Fruit fly (Drosophila melanogaster) whole organism, embryonic: ENCODE results near the gene sbr.

Experiments used
- Bgb ChIP-seq: fragments of 200-800 bp; sonication (Bioruptor generic); IDR thresholded peaks from 2 replicates; pipeline ENCODE4 v1.3.6; 2022; ENCODE audit warnings: missing biosample characterization, missing genetic modification characterization; ENCODE audit not compliant: partially characterized antibody
- CG10147 ChIP-seq: fragments of 200-800 bp; sonication (Bioruptor generic); optimal IDR thresholded peaks from 2 replicates; lab custom pipeline; 2019; ENCODE audit warnings: missing biosample characterization, mild to moderate bottlenecking, missing genetic modification characterization, moderate library complexity
- CG10321 ChIP-seq: fragments of 200-800 bp; sonication (Bioruptor generic); IDR thresholded peaks from 2 replicates; pipeline ENCODE4 v1.3.6; 2022; ENCODE audit warnings: missing biosample characterization, missing genetic modification characterization
- CG11560 ChIP-seq: fragments of 200-800 bp; sonication (Bioruptor generic); IDR thresholded peaks from 3 replicates; pipeline ENCODE4 v1.3.6; 2022; ENCODE audit warnings: missing biosample characterization, missing genetic modification characterization
- CG12391 ChIP-seq: fragments of 200-800 bp; sonication (Bioruptor generic); optimal IDR thresholded peaks from 3 replicates; lab custom pipeline; 2018; ENCODE audit warnings: missing biosample characterization, mild to moderate bottlenecking, missing genetic modification characterization, moderate library complexity
- CG13775 ChIP-seq: fragments of 200-800 bp; sonication (Bioruptor generic); optimal IDR thresholded peaks from 3 replicates; lab custom pipeline; 2017; ENCODE audit warnings: missing biosample characterization, mild to moderate bottlenecking, missing genetic modification characterization
- CG14860 ChIP-seq: fragments of 200-800 bp; sonication (Bioruptor generic); IDR thresholded peaks from 3 replicates; pipeline ENCODE4 v1.3.6; 2022; ENCODE audit warnings: missing biosample characterization, missing genetic modification characterization; ENCODE audit not compliant: partially characterized antibody
- CG31388 ChIP-seq: fragments of 200-800 bp; sonication (Bioruptor generic); optimal IDR thresholded peaks from 2 replicates; lab custom pipeline; 2016; ENCODE audit warnings: missing biosample characterization, missing genetic modification characterization
- CG6683 ChIP-seq: fragments of 200-800 bp; sonication (Bioruptor generic); optimal IDR thresholded peaks from 2 replicates; lab custom pipeline; 2017; ENCODE audit warnings: missing biosample characterization, mild to moderate bottlenecking, missing genetic modification characterization, missing genetic modification reagents
- CG6813 ChIP-seq: fragments of 200-800 bp; sonication (Bioruptor generic); optimal IDR thresholded peaks from 2 replicates; lab custom pipeline; 2017; ENCODE audit warnings: missing biosample characterization, missing genetic modification characterization, mild to moderate bottlenecking, moderate library complexity, missing genetic modification reagents
- CG8290 ChIP-seq, 3 experiments: fragments of 200-800 bp; sonication (Bioruptor generic); optimal IDR thresholded peaks; 2 replicates each; lab custom pipeline; 2016 to 2019; ENCODE audit warnings: missing biosample characterization in 3 of 3, missing genetic modification characterization in 3 of 3, mild to moderate bottlenecking in 2 of 3, moderate library complexity in 1 of 3
- CG8388 ChIP-seq: fragments of 200-800 bp; sonication (Bioruptor generic); optimal IDR thresholded peaks from 2 replicates; lab custom pipeline; 2019; ENCODE audit warnings: missing biosample characterization, mild to moderate bottlenecking, missing genetic modification characterization, moderate library complexity
- Dad ChIP-seq: fragments of 200-800 bp; sonication (Bioruptor generic); optimal IDR thresholded peaks from 3 replicates; lab custom pipeline; 2016; ENCODE audit warnings: missing biosample characterization, missing genetic modification characterization
- Dll ChIP-seq: fragments of 200-800 bp; sonication (Bioruptor generic); IDR thresholded peaks from 4 replicates; pipeline ENCODE4 v1.3.6; 2022; ENCODE audit warnings: missing biosample characterization, missing genetic modification characterization; ENCODE audit not compliant: partially characterized antibody
- Doc3 ChIP-seq: fragments of 200-800 bp; sonication (Bioruptor generic); IDR thresholded peaks from 3 replicates; pipeline ENCODE4 v1.3.6; 2022; ENCODE audit warnings: missing biosample characterization, missing genetic modification characterization; ENCODE audit not compliant: partially characterized antibody
- Dref ChIP-seq: fragments of 200-800 bp; sonication (Bioruptor generic); IDR thresholded peaks from 2 replicates; pipeline ENCODE4 v1.3.6; 2022; ENCODE audit warnings: missing biosample characterization, missing genetic modification characterization
- Ets65A ChIP-seq: fragments of 200-800 bp; sonication (Bioruptor generic); peaks from one replicate; lab custom pipeline; 2016; ENCODE audit warnings: missing biosample characterization, missing genetic modification characterization
- HmgZ ChIP-seq: fragments of 200-800 bp; sonication (Bioruptor generic); optimal IDR thresholded peaks from 2 replicates; lab custom pipeline; 2018; ENCODE audit warnings: missing biosample characterization, mild to moderate bottlenecking, missing genetic modification characterization
- Jarid2 ChIP-seq: fragments of 200-800 bp; sonication (Bioruptor generic); optimal IDR thresholded peaks from 3 replicates; lab custom pipeline; 2017; ENCODE audit warnings: mild to moderate bottlenecking, missing biosample characterization, missing genetic modification reagents, missing genetic modification characterization
- Med ChIP-seq: fragments of 200-800 bp; sonication (Bioruptor generic); peaks from one replicate; lab custom pipeline; 2016; ENCODE audit warnings: missing biosample characterization, missing genetic modification characterization, mild to moderate bottlenecking, inconsistent platforms, moderate library complexity
- Poxn ChIP-seq: fragments of 200-800 bp; sonication (Bioruptor generic); IDR thresholded peaks from 2 replicates; pipeline ENCODE4 v1.3.6; 2022; ENCODE audit warnings: missing biosample characterization, missing genetic modification characterization
- Rfx ChIP-seq: fragments of 200-800 bp; sonication (Bioruptor generic); IDR thresholded peaks from 2 replicates; pipeline ENCODE4 v1.3.6; 2022; ENCODE audit warnings: missing biosample characterization, missing genetic modification characterization
- Rx ChIP-seq: fragments of 200-800 bp; sonication (Bioruptor generic); IDR thresholded peaks from 2 replicates; pipeline ENCODE4 v1.3.6; 2022; ENCODE audit warnings: missing biosample characterization, missing genetic modification characterization
- Sin3A ChIP-seq: fragments of >200 bp; optimal IDR thresholded peaks from 2 replicates; lab custom pipeline; 2018
- Sox100B ChIP-seq: fragments of 200-800 bp; sonication (Bioruptor generic); optimal IDR thresholded peaks from 3 replicates; lab custom pipeline; 2018; ENCODE audit warnings: missing biosample characterization, mild to moderate bottlenecking, missing genetic modification characterization
- Sry-δ ChIP-seq: fragments of 200-800 bp; sonication (Bioruptor generic); optimal IDR thresholded peaks from 2 replicates; lab custom pipeline; 2016; ENCODE audit warnings: missing biosample characterization, missing genetic modification characterization
- amos ChIP-seq: fragments of 200-800 bp; sonication (Bioruptor generic); IDR thresholded peaks from 2 replicates; pipeline ENCODE4 v1.3.6; 2022; ENCODE audit warnings: missing biosample characterization, missing genetic modification characterization; ENCODE audit not compliant: partially characterized antibody
- ato ChIP-seq: fragments of 200-800 bp; sonication (Bioruptor generic); IDR thresholded peaks from 2 replicates; pipeline ENCODE4 v1.3.6; 2022; ENCODE audit warnings: missing biosample characterization, missing genetic modification characterization; ENCODE audit not compliant: partially characterized antibody
- bbx ChIP-seq: fragments of 200-800 bp; sonication (Bioruptor generic); IDR thresholded peaks from 2 replicates; pipeline ENCODE4 v1.3.6; 2022; ENCODE audit warnings: missing biosample characterization, missing genetic modification characterization; ENCODE audit not compliant: partially characterized antibody
- ci ChIP-seq: fragments of 200-800 bp; sonication (Bioruptor generic); IDR thresholded peaks from 3 replicates; pipeline ENCODE4 v1.3.6; 2022; ENCODE audit warnings: missing biosample characterization, missing genetic modification characterization
- crp ChIP-seq, 2 experiments: fragments of 200-800 bp; sonication (Bioruptor generic); optimal IDR thresholded peaks; 2 replicates in 1 of 2; 3 replicates in 1 of 2; lab custom pipeline; 2017; ENCODE audit warnings: missing biosample characterization in 2 of 2, missing genetic modification characterization in 2 of 2, mild to moderate bottlenecking in 1 of 2, moderate library complexity in 1 of 2
- dm ChIP-seq: fragments of 200-800 bp; sonication (Bioruptor generic); optimal IDR thresholded peaks from 3 replicates; lab custom pipeline; 2016; ENCODE audit warnings: missing biosample characterization, missing genetic modification characterization
- grau ChIP-seq: fragments of 200-800 bp; optimal IDR thresholded peaks from 3 replicates; lab custom pipeline; 2019; ENCODE audit warnings: missing biosample characterization, mild to moderate bottlenecking, missing genetic modification characterization, moderate library complexity
- her ChIP-seq: fragments of 200-800 bp; sonication (Bioruptor generic); optimal IDR thresholded peaks from 2 replicates; lab custom pipeline; 2016; ENCODE audit warnings: missing biosample characterization, missing genetic modification characterization
- ind ChIP-seq: fragments of 200-800 bp; sonication (Bioruptor generic); optimal IDR thresholded peaks from 3 replicates; lab custom pipeline; 2016; ENCODE audit warnings: missing biosample characterization, missing genetic modification characterization
- lmd ChIP-seq: fragments of 200-800 bp; sonication (Bioruptor generic); IDR thresholded peaks from 2 replicates; pipeline ENCODE4 v1.3.6; 2022; ENCODE audit warnings: missing biosample characterization, missing genetic modification characterization
- nerfin-2 ChIP-seq: fragments of 200-800 bp; sonication (Bioruptor generic); IDR thresholded peaks from 2 replicates; pipeline ENCODE4 v1.3.6; 2022; ENCODE audit warnings: missing biosample characterization, missing genetic modification characterization; ENCODE audit not compliant: partially characterized antibody
- slbo ChIP-seq: fragments of 200-800 bp; sonication (Bioruptor generic); IDR thresholded peaks from 2 replicates; pipeline ENCODE4 v1.3.6; 2022; ENCODE audit warnings: missing biosample characterization, missing genetic modification characterization
- stwl ChIP-seq: fragments of 200-800 bp; sonication (Bioruptor generic); optimal IDR thresholded peaks from 3 replicates; lab custom pipeline; 2018; ENCODE audit warnings: missing biosample characterization, mild to moderate bottlenecking, missing genetic modification characterization, moderate library complexity
- sug ChIP-seq: fragments of 200-800 bp; optimal IDR thresholded peaks from 2 replicates; lab custom pipeline; 2019; ENCODE audit warnings: missing biosample characterization, mild to moderate bottlenecking, missing genetic modification characterization, moderate library complexity
- usp ChIP-seq: fragments of >200 bp; optimal IDR thresholded peaks from 2 replicates; lab custom pipeline; 2017; ENCODE audit warnings: missing biosample characterization, missing genetic modification characterization
- vnd ChIP-seq: fragments of 200-800 bp; sonication (Bioruptor generic); IDR thresholded peaks from 3 replicates; pipeline ENCODE4 v1.3.6; 2022; ENCODE audit warnings: missing biosample characterization, missing genetic modification characterization; ENCODE audit not compliant: partially characterized antibody

Gene sbr

dm6 chrX:10846972-10847435 is at the start of gene sbr (continued):
- 0 out of 2 replicates have a peak, but pooled peaks have one; percentile 13 for TF ChIP-seq ato (GFP tag; lab: Robert Waterston, UW)
- TF ChIP-seq sug (tag; lab: Kevin White, UChicago): peak; percentile 4
- TF ChIP-seq bbx (GFP tag; lab: Robert Waterston, UW): 0 out of 2 replicates have a peak, but pooled peaks have one; percentile 38
- no peak for TF ChIP-seq CG10147
- TF ChIP-seq Dll (GFP tag; lab: Robert Waterston, UW): peak; percentile 79
- TF ChIP-seq Bgb: peak; percentile 76
- TF ChIP-seq her: no peak
- TF ChIP-seq Dad (GFP tag; lab: Kevin White, UChicago): no peak
- TF ChIP-seq dm (GFP tag; lab: Kevin White, UChicago): no peak
- TF ChIP-seq CG10321 (GFP tag; lab: Robert Waterston, UW): no peak
- peak; percentile 78 for TF ChIP-seq vnd
- TF ChIP-seq CG6813 (GFP tag; lab: Kevin White, UChicago): no peak
- peak; percentile 30 for TF ChIP-seq grau
- TF ChIP-seq CG12391: peak; percentile 37
- TF ChIP-seq Sry-δ (GFP tag; lab: Kevin White, UChicago): peak; percentile 80
- peak; percentile 65 for TF ChIP-seq Sin3A
- TF ChIP-seq Rx (GFP tag; lab: Robert Waterston, UW): no peak
- no peak for TF ChIP-seq Sox100B (GFP tag; lab: Kevin White, UChicago)
- TF ChIP-seq CG13775 (GFP tag; lab: Kevin White, UChicago): peak; percentile 14
- peak; percentile 69 for TF ChIP-seq Dref (GFP tag; lab: Robert Waterston, UW)
- no peak for TF ChIP-seq CG6683 (GFP tag; lab: Kevin White, UChicago)
- peak; percentile 41; the same call in 1 of the 2 replicates for TF ChIP-seq slbo
- TF ChIP-seq Ets65A (GFP tag; lab: Kevin White, UChicago): no peak
- no peak for TF ChIP-seq lmd (GFP tag; lab: Robert Waterston, UW)
- TF ChIP-seq Rfx (GFP tag; lab: Robert Waterston, UW): peak; percentile 47; the same call in 1 of the 2 replicates
- peak; percentile 31 for TF ChIP-seq CG8290 (GFP tag; optimal IDR thresholded peaks at IDR 0.05; lab: Kevin White, UChicago)
- no peak for TF ChIP-seq CG8290 (tag; optimal IDR thresholded peaks at IDR 0.05; lab: Kevin White, UChicago)
- no peak for TF ChIP-seq usp (GFP tag; lab: Kevin White, UChicago)
- no peak for TF ChIP-seq crp (GFP tag; optimal IDR thresholded peaks at IDR 0.05; lab: Kevin White, UChicago)
- no peak for TF ChIP-seq CG8388 (GFP tag; lab: Kevin White, UChicago)
- no peak for TF ChIP-seq HmgZ (tag; lab: Kevin White, UChicago)
- peak; percentile 38 for TF ChIP-seq Med (GFP tag; lab: Kevin White, UChicago)
- peak; percentile 24 for TF ChIP-seq ind (GFP tag; lab: Kevin White, UChicago)
- no peak for TF ChIP-seq stwl
- no peak for TF ChIP-seq ci (GFP tag; lab: Robert Waterston, UW)
- TF ChIP-seq Doc3: peak; percentile 57; the same call in 2 of the 3 replicates
- peak; percentile 62 for TF ChIP-seq nerfin-2
- no peak for TF ChIP-seq CG31388
- TF ChIP-seq amos (GFP tag; lab: Robert Waterston, UW): peak; percentile 78
- TF ChIP-seq CG11560 (tag; lab: Robert Waterston, UW): no peak
- peak; percentile 68 for TF ChIP-seq CG14860 (GFP tag; lab: Robert Waterston, UW)
- no peak for TF ChIP-seq Jarid2 (GFP tag; lab: Kevin White, UChicago)
- no peak for TF ChIP-seq Poxn (GFP tag; lab: Robert Waterston, UW)
